Worm (Caenorhabditis elegans) whole organism, late embryonic: ENCODE data around the gene ZK470.1.

Source experiments
- C08G9.2 ChIP-seq: sonication (generic microtip); optimal IDR thresholded peaks from 2 replicates; lab custom pipeline; 2016; ENCODE audit warnings: mild to moderate bottlenecking, missing genetic modification characterization, moderate library complexity, missing compliant biosample characterization
- C38D4.7 ChIP-seq: fragments of 200-800 bp; sonication (Bioruptor generic); optimal IDR thresholded peaks from 2 replicates; lab custom pipeline; 2018; ENCODE audit warnings: mild to moderate bottlenecking, missing genetic modification characterization, moderate library complexity, missing compliant biosample characterization
- K09A11.1 ChIP-seq: sonication (generic microtip); optimal IDR thresholded peaks from 2 replicates; lab custom pipeline; 2017; ENCODE audit warnings: antibody characterized with exemption, mild to moderate bottlenecking, missing genetic modification characterization, missing compliant biosample characterization; ENCODE audit not compliant: insufficient read depth
- T23F11.4 ChIP-seq: fragments of 200-800 bp; sonication (Bioruptor generic); optimal IDR thresholded peaks from 2 replicates; lab custom pipeline; 2018; ENCODE audit warnings: mild to moderate bottlenecking, missing genetic modification characterization, missing compliant biosample characterization
- ahr-1 ChIP-seq: sonication (generic microtip); optimal IDR thresholded peaks from 2 replicates; lab custom pipeline; 2016; ENCODE audit warnings: missing genetic modification characterization, missing compliant biosample characterization
- ama-1 ChIP-seq: fragments of 150-350 bp; optimal IDR thresholded peaks from 2 replicates; lab custom pipeline; 2014
- ceh-14 ChIP-seq: sonication (generic microtip); optimal IDR thresholded peaks from 2 replicates; lab custom pipeline; 2016; ENCODE audit warnings: missing genotype, missing genetic modification characterization, missing compliant biosample characterization
- ceh-19 ChIP-seq: fragments of 200-800 bp; sonication (Bioruptor generic); optimal IDR thresholded peaks from 2 replicates; lab custom pipeline; 2018; ENCODE audit warnings: mild to moderate bottlenecking, missing genetic modification characterization, missing compliant biosample characterization
- ceh-2 ChIP-seq: sonication (generic microtip); optimal IDR thresholded peaks from 2 replicates; lab custom pipeline; 2016; ENCODE audit warnings: missing genotype, missing genetic modification characterization, missing compliant biosample characterization
- ceh-34 ChIP-seq: sonication (generic microtip); optimal IDR thresholded peaks from 2 replicates; lab custom pipeline; 2016; ENCODE audit warnings: mild to moderate bottlenecking, missing genetic modification characterization, missing compliant biosample characterization
- che-1 ChIP-seq: sonication (generic microtip); optimal IDR thresholded peaks from 2 replicates; lab custom pipeline; 2016; ENCODE audit warnings: mild to moderate bottlenecking, missing genetic modification characterization, missing compliant biosample characterization
- dmd-4 ChIP-seq: sonication (generic microtip); optimal IDR thresholded peaks from 2 replicates; lab custom pipeline; 2016; ENCODE audit warnings: borderline replicate concordance, missing genetic modification characterization, missing compliant biosample characterization
- elt-2 ChIP-seq: sonication (generic microtip); optimal IDR thresholded peaks from 2 replicates; lab custom pipeline; 2016; ENCODE audit warnings: missing genetic modification reagents, missing genetic modification characterization, missing compliant biosample characterization
- elt-4 ChIP-seq: sonication (generic microtip); optimal IDR thresholded peaks from 2 replicates; lab custom pipeline; 2016; ENCODE audit warnings: missing genetic modification characterization, missing compliant biosample characterization
- ets-4 ChIP-seq: sonication (generic microtip); optimal IDR thresholded peaks from 2 replicates; lab custom pipeline; 2016; ENCODE audit warnings: missing genetic modification characterization, missing compliant biosample characterization
- fax-1 ChIP-seq: sonication (generic microtip); optimal IDR thresholded peaks from 2 replicates; lab custom pipeline; 2016; ENCODE audit warnings: missing genotype, missing genetic modification characterization, missing compliant biosample characterization
- fkh-10 ChIP-seq: fragments of 150-350 bp; optimal IDR thresholded peaks from 2 replicates; lab custom pipeline; 2014; ENCODE audit warnings: missing biosample characterization, missing genetic modification reagents, missing genetic modification characterization
- fkh-6 ChIP-seq: sonication (generic microtip); optimal IDR thresholded peaks from 2 replicates; lab custom pipeline; 2016; ENCODE audit warnings: missing genetic modification characterization, missing compliant biosample characterization
- hlh-15 ChIP-seq: sonication (generic microtip); optimal IDR thresholded peaks from 2 replicates; lab custom pipeline; 2016; ENCODE audit warnings: missing genetic modification characterization, missing compliant biosample characterization
- hlh-8 ChIP-seq: sonication (generic microtip); optimal IDR thresholded peaks from 2 replicates; lab custom pipeline; 2016; ENCODE audit warnings: missing genotype, missing genetic modification characterization, missing compliant biosample characterization
- lim-6 ChIP-seq: sonication (generic microtip); optimal IDR thresholded peaks from 2 replicates; lab custom pipeline; 2016; ENCODE audit warnings: missing genetic modification characterization, missing compliant biosample characterization
- nhr-11 ChIP-seq: fragments of 150-350 bp; optimal IDR thresholded peaks from 2 replicates; lab custom pipeline; 2014; ENCODE audit warnings: missing biosample characterization, missing genetic modification characterization
- nhr-232 ChIP-seq: sonication (generic microtip); optimal IDR thresholded peaks from 2 replicates; lab custom pipeline; 2016; ENCODE audit warnings: missing genetic modification characterization, missing compliant biosample characterization
- pag-3 ChIP-seq: sonication (generic microtip); optimal IDR thresholded peaks from 2 replicates; lab custom pipeline; 2016; ENCODE audit warnings: missing compliant biosample characterization, missing genetic modification characterization, borderline replicate concordance
- pax-1 ChIP-seq: fragments of 150-350 bp; optimal IDR thresholded peaks from 2 replicates; lab custom pipeline; 2014; ENCODE audit warnings: missing biosample characterization, missing genetic modification characterization
- pha-2 ChIP-seq: sonication (generic microtip); optimal IDR thresholded peaks from 2 replicates; lab custom pipeline; 2017; ENCODE audit warnings: mild to moderate bottlenecking, missing genetic modification characterization, missing compliant biosample characterization
- pha-4 ChIP-seq: fragments of 150-350 bp; optimal IDR thresholded peaks from 2 replicates; lab custom pipeline; 2018; ENCODE audit warnings: missing biosample characterization, missing genetic modification reagents, missing genetic modification characterization
- pqm-1 ChIP-seq: sonication (generic microtip); optimal IDR thresholded peaks from 2 replicates; lab custom pipeline; 2016; ENCODE audit warnings: missing genetic modification characterization, missing compliant biosample characterization
- pros-1 ChIP-seq: fragments of 150-350 bp; optimal IDR thresholded peaks from 2 replicates; lab custom pipeline; 2014; ENCODE audit warnings: missing biosample characterization, missing genetic modification reagents, missing genetic modification characterization
- sdc-2 ChIP-seq: sonication (generic microtip); optimal IDR thresholded peaks from 2 replicates; lab custom pipeline; 2016; ENCODE audit warnings: missing genotype, missing genetic modification characterization, missing compliant biosample characterization
- sox-4 ChIP-seq: sonication (generic microtip); optimal IDR thresholded peaks from 2 replicates; lab custom pipeline; 2017; ENCODE audit warnings: mild to moderate bottlenecking, missing genetic modification characterization, inconsistent platforms, missing compliant biosample characterization
- syd-9 ChIP-seq: sonication (generic microtip); optimal IDR thresholded peaks from 2 replicates; lab custom pipeline; 2016; ENCODE audit warnings: mild to moderate bottlenecking, missing genetic modification characterization, moderate library complexity, missing compliant biosample characterization
- unc-3 ChIP-seq, 2 experiments: fragments of 200-800 bp in 1 of 2; sonication (Bioruptor generic) in 1 of 2; sonication (generic microtip) in 1 of 2; conservative IDR thresholded peaks in 1 of 2; optimal IDR thresholded peaks in 1 of 2; 2 replicates each; pipeline versions ENCODE4 v1.3.6 to Lab custom; 2016 to 2022; ENCODE audit warnings: missing compliant biosample characterization in 2 of 2, missing genetic modification characterization in 2 of 2, missing genetic modification reagents in 1 of 2
- unc-42 ChIP-seq: sonication (generic microtip); optimal IDR thresholded peaks from 2 replicates; lab custom pipeline; 2016; ENCODE audit warnings: missing genotype, missing genetic modification characterization, missing compliant biosample characterization

ZK470.1 gene

ce11 chrX:4163391-4163790, at the start of gene ZK470.1:
Gene ZK470.1, plus strand, starts transcription at chrX:4163691.
- no peak for TF ChIP-seq hlh-15 (tag; lab: Kevin White, UChicago)
- no peak for TF ChIP-seq syd-9
- no peak for TF ChIP-seq ets-4 (tag; lab: Kevin White, UChicago)
- peak; percentile 40 for TF ChIP-seq unc-42 (tag; lab: Kevin White, UChicago)
- no peak for TF ChIP-seq nhr-11 (tag; lab: Kevin White, UChicago)
- TF ChIP-seq fkh-10 (GFP tag; lab: Kevin White, UChicago) = no peak
- no peak for TF ChIP-seq sdc-2 (tag; lab: Kevin White, UChicago)
- TF ChIP-seq C38D4.7 (GFP tag; lab: Kevin White, UChicago) = no peak
- TF ChIP-seq pax-1 (tag; lab: Kevin White, UChicago) = no peak

ce11 chrX:4115026-4115425, 48.5 kb upstream of the ZK470.1 start, which contains the start of gene F09F9.1:
Gene F09F9.1, plus strand, starts transcription at chrX:4115326.
- no peak for TF ChIP-seq pqm-1 (tag; lab: Kevin White, UChicago)
- no peak for TF ChIP-seq C08G9.2 (tag; lab: Kevin White, UChicago)
- no peak for TF ChIP-seq sox-4 (tag; lab: Kevin White, UChicago)
- no peak for TF ChIP-seq che-1
- TF ChIP-seq syd-9 = no peak
- no peak for TF ChIP-seq fkh-6 (tag; lab: Kevin White, UChicago)
- no peak for TF ChIP-seq C38D4.7 (GFP tag; lab: Kevin White, UChicago)
- TF ChIP-seq hlh-8 = no peak
- no peak for TF ChIP-seq pha-4
- TF ChIP-seq elt-4 (tag; lab: Kevin White, UChicago) = no peak
- no peak for TF ChIP-seq ama-1 (lab: Kevin White, UChicago)
- no peak for TF ChIP-seq ceh-34 (tag; lab: Kevin White, UChicago)
- no peak for TF ChIP-seq fax-1 (tag; lab: Kevin White, UChicago)
- no peak for TF ChIP-seq pros-1
- TF ChIP-seq lim-6 (tag; lab: Kevin White, UChicago) = no peak
- TF ChIP-seq fkh-10 (GFP tag; lab: Kevin White, UChicago) = no peak
- TF ChIP-seq unc-42 (tag; lab: Kevin White, UChicago) = no peak

ce11 chrX:4117626-4118025, 45.9 kb upstream of the ZK470.1 start, which contains the start of gene F09F9.5:
Gene F09F9.5, plus strand, starts transcription at chrX:4117926.
- TF ChIP-seq pag-3 (tag; lab: Kevin White, UChicago) (no peak), fkh-10 (GFP tag; lab: Kevin White, UChicago) (no peak), ceh-14 (no peak), pax-1 (tag; lab: Kevin White, UChicago) (no peak)

- TF ChIP-seq pha-2 (tag; lab: Kevin White, UChicago) (no peak), nhr-232 (tag; lab: Kevin White, UChicago) (no peak), ahr-1 (tag; lab: Kevin White, UChicago) (no peak), ceh-19 (GFP tag; lab: Kevin White, UChicago) (no peak), K09A11.1 (tag; lab: Kevin White, UChicago) (no peak), elt-2 (tag; lab: Kevin White, UChicago) (no peak), hlh-8 (no peak), ceh-14 (no peak), fkh-6 (tag; lab: Kevin White, UChicago) (no peak), lim-6 (tag; lab: Kevin White, UChicago) (no peak), fax-1 (tag; lab: Kevin White, UChicago) (no peak), dmd-4 (tag; lab: Kevin White, UChicago) (no peak), ceh-2 (tag; lab: Kevin White, UChicago) (no peak), unc-3 (GFP tag; conservative IDR thresholded peaks at IDR 0.05; lab: Robert Waterston, UW) (no peak), unc-3 (tag; optimal IDR thresholded peaks at IDR 0.05; lab: Kevin White, UChicago) (no peak), T23F11.4 (GFP tag; lab: Kevin White, UChicago) (no peak)
Measured at ce11 chrX:4120935-4121334, 42.6 kb upstream of the ZK470.1 start, which contains the start of gene F09F9.3. Gene F09F9.3, minus strand, starts transcription at chrX:4121035.
